Fruit fly (Drosophila melanogaster) whole organism, pupa: Measurements from ENCODE around the gene Obp19c.

Experiments
- CG15710 ChIP-seq: fragments of 200-800 bp; sonication (Bioruptor generic); optimal IDR thresholded peaks from 2 replicates; lab custom pipeline; 2018; ENCODE audit warnings: missing biosample characterization, mild to moderate bottlenecking, missing genetic modification characterization, moderate library complexity
- EcR ChIP-seq: fragments of 200-800 bp; sonication (Bioruptor generic); optimal IDR thresholded peaks from 3 replicates; lab custom pipeline; 2019; ENCODE audit warnings: missing biosample characterization, missing genetic modification characterization, mild to moderate bottlenecking, moderate library complexity, missing genetic modification reagents
- Pif1B ChIP-seq: fragments of 200-800 bp; sonication (Bioruptor generic); optimal IDR thresholded peaks from 3 replicates; lab custom pipeline; 2016; ENCODE audit warnings: missing biosample characterization, missing genetic modification characterization
- rn ChIP-seq: fragments of 200-800 bp; sonication (Bioruptor generic); IDR thresholded peaks from 2 replicates; pipeline ENCODE4 v1.3.6; 2022; ENCODE audit warnings: missing biosample characterization, missing genetic modification characterization

dm6 chrX:20413481-20413880 lies 5.3 kb downstream of the Obp19c start, which contains the start of gene CG15459:
- TF ChIP-seq rn (GFP tag; lab: Robert Waterston, UW) (no peak), Pif1B (GFP tag; lab: Kevin White, UChicago) (no peak), EcR (GFP tag; lab: Kevin White, UChicago) (no peak), CG15710 (tag; lab: Kevin White, UChicago) (no peak)
